Fruit fly (Drosophila melanogaster) whole organism: Measurements from ENCODE around the gene CG3251.

ENCODE experiments used
- CG8478 ChIP-seq: fragments of >200 bp; optimal IDR thresholded peaks from 2 replicates; lab custom pipeline; 2018; ENCODE audit warnings: inconsistent platforms
- Dll ChIP-seq: fragments of >200 bp; optimal IDR thresholded peaks from 2 replicates; lab custom pipeline; 2017
- EcR ChIP-seq, 2 experiments: fragments of >200 bp; optimal IDR thresholded peaks; 2 replicates each; lab custom pipeline; 2017; ENCODE audit warnings: missing biosample characterization in 2 of 2, missing genetic modification characterization in 2 of 2, missing genetic modification reagents in 2 of 2
- pan ChIP-seq: fragments of >200 bp; optimal IDR thresholded peaks from 2 replicates; lab custom pipeline; 2017
- psq ChIP-seq: fragments of >200 bp; optimal IDR thresholded peaks from 2 replicates; lab custom pipeline; 2017
- usp ChIP-seq: fragments of >200 bp; optimal IDR thresholded peaks from 2 replicates; lab custom pipeline; 2017; ENCODE audit warnings: missing biosample characterization, missing genetic modification characterization, mixed read lengths

Gene CG3251

DNA sequence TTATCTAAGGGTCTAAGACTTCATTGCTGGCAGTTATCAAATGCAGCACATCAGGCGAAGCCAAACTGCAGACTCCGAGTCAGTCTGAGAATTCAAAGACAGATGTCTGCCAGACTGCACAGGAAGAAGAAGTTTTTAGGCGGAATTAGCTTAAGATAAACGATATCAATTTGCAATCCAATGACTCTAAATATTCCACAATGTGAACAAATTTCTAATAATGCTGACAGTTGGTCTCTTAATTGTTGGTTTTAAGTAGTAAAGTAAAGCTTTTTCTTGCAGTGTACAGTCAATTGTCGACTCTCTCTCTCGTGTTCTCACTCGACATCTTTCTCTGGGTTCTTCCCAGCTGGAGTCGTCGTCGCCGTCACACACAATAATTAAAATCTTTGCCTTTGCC, 41.7 kb downstream of the CG3251 start:
- TF ChIP-seq usp (GFP tag; lab: Kevin White, UChicago): no peak
- peak in 1 of 2 experiments; percentile 3 for TF ChIP-seq EcR (GFP tag; optimal IDR thresholded peaks at IDR 0.05; lab: Kevin White, UChicago)

DNA sequence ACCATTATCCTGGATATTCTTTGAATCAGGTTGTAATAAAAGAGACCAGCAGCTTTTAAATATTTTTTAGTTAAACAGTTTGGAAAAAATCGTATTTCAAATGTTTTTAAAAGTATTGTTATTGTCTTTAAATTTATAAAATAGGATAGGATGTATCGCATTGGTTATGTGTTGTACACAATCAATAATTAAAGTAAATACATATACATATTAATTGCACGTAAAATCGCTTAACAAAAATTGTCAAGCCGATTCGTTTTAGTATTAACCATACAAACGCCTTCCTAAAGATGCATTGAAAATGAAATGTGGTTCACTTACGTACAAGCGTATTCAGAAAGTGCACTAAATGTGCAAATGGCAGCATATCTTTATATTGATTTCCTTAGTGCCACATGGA, 43.8 kb downstream of the CG3251 start, which contains the start of gene CG43798:
Gene CG43798 (plus strand): TSS at position 301 of the 400 bp plus-strand sequence.
- TF ChIP-seq Dll (no peak), usp (GFP tag; lab: Kevin White, UChicago) (no peak), CG8478 (lab: Kevin White, UChicago) (no peak), EcR (GFP tag; optimal IDR thresholded peaks at IDR 0.05; lab: Kevin White, UChicago) (no peak), psq (lab: Kevin White, UChicago) (no peak), pan (lab: Kevin White, UChicago) (no peak)

DNA sequence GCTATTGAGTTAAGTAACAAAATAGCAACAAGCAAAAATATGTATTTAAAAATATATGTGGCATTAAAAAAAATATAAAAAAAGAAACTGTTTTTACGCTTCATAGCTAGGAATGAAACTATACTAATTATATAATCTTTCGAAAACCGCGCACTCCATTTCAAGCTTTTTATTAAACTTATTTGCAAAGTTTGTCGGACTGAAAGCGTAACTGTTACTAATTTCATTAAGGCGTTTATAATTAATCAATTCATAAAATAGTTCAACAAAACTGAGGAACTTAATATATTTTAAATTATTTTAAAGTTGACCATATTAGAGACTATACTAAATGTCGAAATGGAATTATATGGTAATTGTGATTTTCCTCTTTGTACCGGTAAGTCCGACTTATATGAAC, 47.8 kb downstream of the CG3251 start, which contains the start of gene CG15635:
Gene CG15635 (plus strand): TSS at position 301 of the 400 bp plus-strand sequence.
- TF ChIP-seq psq (lab: Kevin White, UChicago): no peak
- no peak for TF ChIP-seq Dll
- no peak for TF ChIP-seq pan (lab: Kevin White, UChicago)
- TF ChIP-seq CG8478 (lab: Kevin White, UChicago): no peak
- no peak for TF ChIP-seq EcR (GFP tag; optimal IDR thresholded peaks at IDR 0.05; lab: Kevin White, UChicago)
- TF ChIP-seq usp (GFP tag; lab: Kevin White, UChicago): no peak

DNA sequence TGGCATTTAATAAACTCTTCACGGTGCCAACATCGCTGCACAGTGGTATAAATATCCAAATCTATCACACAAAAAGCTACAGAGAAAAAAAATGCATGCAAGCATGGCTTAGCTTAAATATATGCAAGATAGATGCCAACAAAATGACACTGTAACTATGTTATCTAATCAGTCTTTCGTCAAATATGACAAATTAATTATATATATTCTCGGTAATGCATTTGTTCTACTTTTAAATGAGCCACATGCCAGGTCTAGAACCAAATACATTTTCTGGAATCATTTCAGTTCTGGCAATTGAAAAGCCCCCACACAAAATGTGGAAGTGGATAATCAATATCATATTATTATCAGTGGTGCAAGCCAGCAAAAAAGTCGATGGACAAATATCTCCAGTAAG, 49.5 kb downstream of the CG3251 start, which contains the start of gene BG642163:
Gene BG642163 (plus strand): TSS at position 301 of the 400 bp plus-strand sequence.
- TF ChIP-seq CG8478 (lab: Kevin White, UChicago): no peak
- no peak for TF ChIP-seq pan (lab: Kevin White, UChicago)
- no peak for TF ChIP-seq EcR (GFP tag; optimal IDR thresholded peaks at IDR 0.05; lab: Kevin White, UChicago)
- TF ChIP-seq Dll: no peak
- TF ChIP-seq psq (lab: Kevin White, UChicago): no peak
- TF ChIP-seq usp (GFP tag; lab: Kevin White, UChicago): no peak
